Fruit fly (Drosophila melanogaster): Measurements from ENCODE around the gene CG33688.

CG33688 gene

DNA sequence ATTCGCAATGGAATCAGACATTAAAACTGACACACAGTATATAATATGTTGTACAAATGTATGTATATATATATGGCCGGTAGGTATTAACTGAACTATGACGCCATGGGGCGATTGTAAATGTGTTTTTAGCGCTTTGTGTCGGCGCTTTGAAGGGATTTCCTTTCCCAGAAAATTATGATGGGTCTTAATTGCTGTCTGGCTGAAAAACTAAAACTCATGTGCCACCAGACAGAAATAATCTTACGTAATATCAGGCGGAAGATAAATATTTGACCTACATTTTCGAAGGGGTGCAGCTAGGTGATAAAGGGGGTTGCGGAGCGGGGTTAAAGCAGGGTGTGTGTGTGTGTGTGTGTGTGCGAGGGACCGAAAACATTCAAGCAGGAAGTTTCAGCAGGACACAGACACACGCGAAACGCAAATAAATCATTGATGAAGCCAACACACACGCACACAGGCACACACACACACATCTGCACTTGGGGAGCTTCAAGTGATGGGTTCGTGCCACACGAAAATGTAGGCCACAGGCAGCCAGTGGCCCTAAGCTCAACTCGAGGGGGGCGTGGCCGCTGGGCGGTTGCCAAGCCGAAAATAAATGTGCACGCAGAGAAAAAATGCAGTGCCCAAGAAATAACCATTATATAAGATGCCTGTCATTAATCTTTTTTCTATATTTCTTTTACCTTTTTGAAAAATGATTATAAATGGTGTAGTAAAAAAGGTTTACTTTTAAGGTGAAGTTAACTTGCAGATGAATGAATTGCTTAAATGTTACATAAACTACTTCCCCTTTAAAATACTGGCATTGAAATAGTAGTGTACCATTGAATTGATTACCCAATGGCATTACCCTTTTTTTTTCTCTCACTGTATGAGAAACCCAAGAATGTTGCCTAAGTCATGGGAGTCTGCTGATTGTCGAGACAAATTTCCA, 41.5 kb upstream of the CG33688 start (continued):
- TF ChIP-seq cg (GFP tag; optimal IDR thresholded peaks at IDR 0.05), result peak; percentile 48
- peak; percentile 53 for TF ChIP-seq CG5245 (GFP tag; optimal IDR thresholded peaks at IDR 0.05)
- 0 out of 3 replicates have a peak, but pooled peaks have one; percentile 8 for TF ChIP-seq CG34422 (GFP tag; IDR thresholded peaks at IDR 0.05)
- no peak for TF ChIP-seq CG15073 (GFP tag; optimal IDR thresholded peaks at IDR 0.05)
- peak; percentile 10 for TF ChIP-seq CG6683 (GFP tag; optimal IDR thresholded peaks at IDR 0.05)
- TF ChIP-seq CG4854 (GFP tag; optimal IDR thresholded peaks at IDR 0.05), result peak; percentile 34
- TF ChIP-seq CG4360 (GFP tag; IDR thresholded peaks at IDR 0.05), result 0 out of 2 replicates have a peak, but pooled peaks have one; percentile 25
- TF ChIP-seq CG10979 (tag; optimal IDR thresholded peaks at IDR 0.05), result peak; percentile 68
- no peak for TF ChIP-seq CG17802 (tag; optimal IDR thresholded peaks at IDR 0.05)
- TF ChIP-seq Xbp1 (GFP tag; optimal IDR thresholded peaks at IDR 0.05), result peak; percentile 60
- peak; percentile 17 for TF ChIP-seq sqz (GFP tag; optimal IDR thresholded peaks at IDR 0.05)
- TF ChIP-seq CG10654 (GFP tag; optimal IDR thresholded peaks at IDR 0.05), result peak; percentile 16
- no peak for TF ChIP-seq Nf-YB (GFP tag; optimal IDR thresholded peaks at IDR 0.05)
- no peak for TF ChIP-seq CG6175 (GFP tag; IDR thresholded peaks at IDR 0.05)
- TF ChIP-seq ems (GFP tag; optimal IDR thresholded peaks at IDR 0.05), result peak; percentile 28
- TF ChIP-seq CG1647 (GFP tag; optimal IDR thresholded peaks at IDR 0.05), result peak; percentile 10
- peak; percentile 71 for TF ChIP-seq CG30403 (GFP tag; optimal IDR thresholded peaks at IDR 0.05)
- TF ChIP-seq crol (GFP tag; IDR thresholded peaks at IDR 0.05), result no peak
- TF ChIP-seq CG3281 (GFP tag; optimal IDR thresholded peaks at IDR 0.05), result peak; percentile 59
- peak; percentile 49 for TF ChIP-seq Camta (GFP tag; optimal IDR thresholded peaks at IDR 0.05)
- TF ChIP-seq CG31441 (GFP tag; IDR thresholded peaks at IDR 0.05), result peak; percentile 54
- no peak for TF ChIP-seq CG14050 (GFP tag; IDR thresholded peaks at IDR 0.05)
- no peak for TF ChIP-seq fd64A (GFP tag; optimal IDR thresholded peaks at IDR 0.05)
- peak; percentile 45 for TF ChIP-seq CG9437 (GFP tag; optimal IDR thresholded peaks at IDR 0.05)
- TF ChIP-seq pnt (GFP tag; optimal IDR thresholded peaks at IDR 0.05), result peak; percentile 10
- peak; percentile 90 for TF ChIP-seq Ets65A (GFP tag)
- no peak for TF ChIP-seq CG2889 (GFP tag; IDR thresholded peaks at IDR 0.05)
- peak; percentile 66 for TF ChIP-seq row (GFP tag; IDR thresholded peaks at IDR 0.05)
- TF ChIP-seq B-H1 (GFP tag; IDR thresholded peaks at IDR 0.05), result no peak
- no peak for TF ChIP-seq CG10274 (GFP tag; optimal IDR thresholded peaks at IDR 0.05)
- TF ChIP-seq nmo (GFP tag; optimal IDR thresholded peaks at IDR 0.05), result peak; percentile 72
- no peak; the same call in 1 of the 2 replicates for TF ChIP-seq CG3847 (GFP tag; IDR thresholded peaks at IDR 0.05)
- no peak for TF ChIP-seq knrl (GFP tag; IDR thresholded peaks at IDR 0.05; ENCODE audit: partially characterized antibody)
- peak; percentile 58 for TF ChIP-seq Oli (tag; optimal IDR thresholded peaks at IDR 0.05)
- TF ChIP-seq prd (optimal IDR thresholded peaks at IDR 0.05), result no peak
- TF ChIP-seq prd (GFP tag; IDR thresholded peaks at IDR 0.05), result peak; percentile 34; the same call in 1 of the 3 replicates
- TF ChIP-seq lmd (GFP tag; IDR thresholded peaks at IDR 0.05), result peak; percentile 50
- TF ChIP-seq CG11456 (GFP tag; IDR thresholded peaks at IDR 0.05), result no peak
- no peak for TF ChIP-seq trh (GFP tag; optimal IDR thresholded peaks at IDR 0.05)
- TF ChIP-seq CG16863 (GFP tag; optimal IDR thresholded peaks at IDR 0.05), result peak; percentile 35
- TF ChIP-seq Sry-δ (GFP tag; optimal IDR thresholded peaks at IDR 0.05), result peak; percentile 21
- TF ChIP-seq tup (GFP tag; optimal IDR thresholded peaks at IDR 0.05), result no peak
- TF ChIP-seq dmrt11E (tag; optimal IDR thresholded peaks at IDR 0.05), result peak; percentile 1
- peak; percentile 11 for TF ChIP-seq CG13296 (GFP tag; optimal IDR thresholded peaks at IDR 0.05)
- TF ChIP-seq ind (GFP tag; optimal IDR thresholded peaks at IDR 0.05), result peak; percentile 54
- peak; percentile 24; the same call in 1 of the 2 replicates for TF ChIP-seq gsb (GFP tag; IDR thresholded peaks at IDR 0.05)
- TF ChIP-seq Pdp1 (GFP tag; optimal IDR thresholded peaks at IDR 0.05), result peak; percentile 57 to 74
- peak; percentile 41; the same call in 1 of the 2 replicates for TF ChIP-seq sob (GFP tag; IDR thresholded peaks at IDR 0.05)
- no peak for TF ChIP-seq sim (GFP tag; IDR thresholded peaks at IDR 0.05)

Measured in whole organism, embryonic.